Fruit fly (Drosophila melanogaster): Measurements from ENCODE around the gene Arts.

DNA sequence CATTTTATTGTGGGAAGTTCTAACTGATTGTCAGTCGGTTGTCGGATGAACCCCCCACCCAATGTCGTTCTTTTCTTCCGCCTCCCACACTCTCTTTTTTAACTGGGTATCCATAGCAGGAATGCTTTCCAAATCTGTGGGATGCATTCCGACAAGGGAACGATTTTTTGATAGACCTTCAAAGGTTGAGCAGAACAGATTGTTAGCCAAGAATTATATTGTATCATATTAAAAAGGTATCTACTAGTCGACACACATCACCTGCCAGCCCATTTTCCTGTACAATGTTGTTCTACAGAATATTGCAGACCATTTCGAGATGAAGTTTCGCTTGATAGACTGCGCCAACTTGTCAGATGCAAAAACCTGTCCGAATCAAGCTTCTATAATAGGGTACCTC lies 27.1 kb downstream of the Arts start:
- no peak for TF ChIP-seq CG8478 (optimal IDR thresholded peaks at IDR 0.05)
- no peak for TF ChIP-seq CTCF (optimal IDR thresholded peaks at IDR 0.05)
